Worm (Caenorhabditis elegans): ENCODE measurements around the gene Y17G9B.5.
"Not testable (repeated sequence)": the region's sequence is repeated elsewhere in the genome, so short reads cannot be mapped to it uniquely, and the experiment has no call there.

DNA sequence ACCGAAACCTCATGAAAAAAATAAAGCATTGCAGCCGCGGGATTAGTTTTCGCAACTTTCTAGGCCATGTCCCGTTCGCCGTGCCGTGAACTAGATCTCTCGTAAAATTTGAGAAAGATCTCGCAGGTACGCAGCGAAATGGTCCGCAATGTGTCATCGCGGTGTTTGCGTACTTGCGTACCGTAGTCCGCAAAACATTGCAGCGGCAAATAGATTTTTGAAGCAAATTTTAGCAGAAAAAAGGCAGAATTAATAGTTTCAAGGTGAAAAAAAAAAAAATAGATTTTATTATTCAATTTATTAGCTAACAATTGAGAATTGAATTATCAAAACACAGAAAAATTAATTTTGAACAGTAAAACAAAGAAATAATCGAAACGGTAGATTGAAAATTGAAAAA is 22.1 kb upstream of the Y17G9B.5 start:
- TF ChIP-seq ceh-91 (GFP tag; IDR thresholded peaks at IDR 0.05) (peak; percentile 100), ceh-40 (GFP tag; IDR thresholded peaks at IDR 0.05) (peak; percentile 82), attf-3 (GFP tag; conservative IDR thresholded peaks at IDR 0.05) (peak; percentile 92), let-607 (tag; optimal IDR thresholded peaks at IDR 0.05) (peak; percentile 81 to 96), C17E4.6 (GFP tag; IDR thresholded peaks at IDR 0.05) (peak; percentile 99), dpl-1 (GFP tag; optimal IDR thresholded peaks at IDR 0.05) (peak; percentile 42)
- not testable (repeated sequence) for TF ChIP-seq dpff-1 (tag; optimal IDR thresholded peaks at IDR 0.05)

Measured in whole organism, young adult.